Worm (Caenorhabditis elegans): Measurements from ENCODE around the gene thn-4.

- TF ChIP-seq B0310.2 (tag; optimal IDR thresholded peaks at IDR 0.05) = no peak
- TF ChIP-seq F13C5.2 (tag; optimal IDR thresholded peaks at IDR 0.05) = no peak
- no peak for TF ChIP-seq ama-1 (optimal IDR thresholded peaks at IDR 0.05)
- no peak for TF ChIP-seq hmbx-1 (tag; optimal IDR thresholded peaks at IDR 0.05)
- TF ChIP-seq ceh-36 (tag; optimal IDR thresholded peaks at IDR 0.05) = no peak
- no peak for TF ChIP-seq flt-1 (GFP tag; IDR thresholded peaks at IDR 0.05)
- no peak for TF ChIP-seq aly-1 (tag; optimal IDR thresholded peaks at IDR 0.05)
- no peak for TF ChIP-seq tbx-11 (GFP tag; IDR thresholded peaks at IDR 0.05)
- TF ChIP-seq ceh-13 (GFP tag; optimal IDR thresholded peaks at IDR 0.05) = no peak
- no peak for TF ChIP-seq hmg-4 (GFP tag; optimal IDR thresholded peaks at IDR 0.05)
- no peak for TF ChIP-seq tbx-37 (GFP tag; conservative IDR thresholded peaks at IDR 0.05)
- TF ChIP-seq pes-1 (GFP tag; IDR thresholded peaks at IDR 0.05) = no peak
- TF ChIP-seq ets-7 (tag; optimal IDR thresholded peaks at IDR 0.05) = no peak
Observed at ce11 chrV:16857977-16858479, 13.3 kb downstream of the thn-4 start, which contains the start of the genes clec-31 and clec-22.
